Fruit fly (Drosophila melanogaster): ENCODE measurements around the gene CG16812.

DNA sequence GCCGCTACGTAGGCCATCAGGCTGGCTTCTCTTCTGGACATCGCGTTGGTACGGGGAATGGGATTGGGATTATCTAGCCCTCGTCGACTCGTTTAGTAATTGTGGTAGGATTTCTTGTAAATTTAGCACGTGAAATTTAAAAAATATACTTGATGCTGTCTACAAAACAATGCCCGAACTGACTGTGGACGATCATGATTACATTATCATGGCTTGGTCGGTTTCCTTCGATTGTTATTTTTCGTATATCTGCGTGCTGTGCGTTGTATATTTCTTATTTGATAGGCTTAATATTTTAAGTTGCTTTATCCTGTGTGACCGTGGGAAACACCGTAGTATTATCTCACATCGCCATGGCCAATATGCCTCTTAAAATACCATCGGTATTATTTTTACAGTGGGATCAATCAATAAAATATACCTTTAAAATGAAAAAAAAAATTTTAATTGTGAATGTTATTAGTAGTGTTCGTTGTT lies 19.4 kb upstream of the CG16812 start, which contains the start of gene CG16972:
- TF ChIP-seq ttk (optimal IDR thresholded peaks at IDR 0.05), result no peak
- no peak for TF ChIP-seq h (optimal IDR thresholded peaks at IDR 0.05)
- TF ChIP-seq psq (optimal IDR thresholded peaks at IDR 0.05), result no peak
- no peak for TF ChIP-seq Sin3A (optimal IDR thresholded peaks at IDR 0.05)
- TF ChIP-seq insv (optimal IDR thresholded peaks at IDR 0.05), result no peak

All from Kc167 (cell line).